Fruit fly (Drosophila melanogaster): ENCODE data around the gene CG10163.

dm6 chr3L:6296611-6297010 lies 38.1 kb upstream of the CG10163 start:
- TF ChIP-seq CG14655 (GFP tag; optimal IDR thresholded peaks at IDR 0.05), result no peak
- no peak for TF ChIP-seq EcR (GFP tag; optimal IDR thresholded peaks at IDR 0.05)
- no peak for TF ChIP-seq CG17806 (tag; optimal IDR thresholded peaks at IDR 0.05)
- TF ChIP-seq CG13204 (GFP tag; optimal IDR thresholded peaks at IDR 0.05), result no peak
- no peak for TF ChIP-seq gl (tag; optimal IDR thresholded peaks at IDR 0.05)
- TF ChIP-seq CG4496 (GFP tag; IDR thresholded peaks at IDR 0.05), result no peak
- TF ChIP-seq CG8159 (tag; optimal IDR thresholded peaks at IDR 0.05), result no peak
- TF ChIP-seq Snoo (tag; optimal IDR thresholded peaks at IDR 0.05), result no peak
- no peak for TF ChIP-seq Pif1A (GFP tag; optimal IDR thresholded peaks at IDR 0.05)
- TF ChIP-seq CG8301 (tag; optimal IDR thresholded peaks at IDR 0.05), result no peak
- no peak for TF ChIP-seq fd96Ca (GFP tag; IDR thresholded peaks at IDR 0.05)

Measured in whole organism, pupa.